Worm (Caenorhabditis elegans) whole organism, mixed stage, embryonic: ENCODE results near the gene T11F9.7.

Experiments used
- M03D4.4 ChIP-seq: sonication (generic microtip); optimal IDR thresholded peaks from 2 replicates; lab custom pipeline; 2017; ENCODE audit warnings: mild to moderate bottlenecking, missing genetic modification characterization, missing compliant biosample characterization
- bed-3 ChIP-seq: fragments of 200-800 bp; sonication (Bioruptor generic); optimal IDR thresholded peaks from 3 replicates; lab custom pipeline; 2018; ENCODE audit warnings: mild to moderate bottlenecking, missing genetic modification characterization, moderate library complexity, missing compliant biosample characterization
- blmp-1 ChIP-seq: fragments of 150-350 bp; optimal IDR thresholded peaks from 2 replicates; lab custom pipeline; 2014; ENCODE audit warnings: missing biosample characterization, missing genetic modification characterization
- ceh-39 ChIP-seq: fragments of 150-350 bp; optimal IDR thresholded peaks from 2 replicates; lab custom pipeline; 2014; ENCODE audit warnings: missing biosample characterization, missing genetic modification characterization
- ceh-43 ChIP-seq: fragments of 200-800 bp; sonication (Bioruptor generic); optimal IDR thresholded peaks from 2 replicates; lab custom pipeline; 2018; ENCODE audit warnings: mild to moderate bottlenecking, missing genetic modification characterization, moderate library complexity, missing compliant biosample characterization
- ceh-83 ChIP-seq: fragments of 200-800 bp; sonication (Bioruptor generic); optimal IDR thresholded peaks from 2 replicates; lab custom pipeline; 2018; ENCODE audit warnings: mild to moderate bottlenecking, missing genetic modification characterization, missing compliant biosample characterization
- ces-1 ChIP-seq: fragments of 150-350 bp; optimal IDR thresholded peaks from 2 replicates; lab custom pipeline; 2014; ENCODE audit warnings: missing biosample characterization, missing genetic modification reagents, missing genetic modification characterization
- cnd-1 ChIP-seq: fragments of 200-800 bp; sonication (Bioruptor generic); optimal IDR thresholded peaks from 2 replicates; lab custom pipeline; 2018; ENCODE audit warnings: mild to moderate bottlenecking, missing genetic modification characterization, missing compliant biosample characterization
- drap-1 ChIP-seq: fragments of 200-800 bp; sonication (Bioruptor generic); optimal IDR thresholded peaks from 3 replicates; lab custom pipeline; 2018; ENCODE audit warnings: mild to moderate bottlenecking, missing genetic modification characterization, missing compliant biosample characterization
- elt-1 ChIP-seq: sonication (generic microtip); optimal IDR thresholded peaks from 2 replicates; lab custom pipeline; 2017; ENCODE audit warnings: missing genetic modification characterization, mild to moderate bottlenecking, missing compliant biosample characterization, antibody characterized with exemption, moderate library complexity, borderline replicate concordance; ENCODE audit not compliant: insufficient read depth
- elt-3 ChIP-seq: fragments of 150-350 bp; optimal IDR thresholded peaks from 2 replicates; lab custom pipeline; 2014; ENCODE audit warnings: missing biosample characterization, missing genetic modification characterization
- flh-1 ChIP-seq: fragments of 200-800 bp; sonication (Bioruptor generic); optimal IDR thresholded peaks from 2 replicates; lab custom pipeline; 2018; ENCODE audit warnings: mild to moderate bottlenecking, missing genetic modification characterization, moderate library complexity, missing compliant biosample characterization
- ham-2 ChIP-seq: fragments of 200-800 bp; sonication (Bioruptor generic); optimal IDR thresholded peaks from 2 replicates; lab custom pipeline; 2018; ENCODE audit warnings: mild to moderate bottlenecking, missing genetic modification characterization, missing compliant biosample characterization
- hlh-1 ChIP-seq: fragments of 150-350 bp; optimal IDR thresholded peaks from 2 replicates; lab custom pipeline; 2014; ENCODE audit warnings: missing biosample characterization, missing genetic modification reagents, missing genetic modification characterization
- lin-13 ChIP-seq: fragments of 150-350 bp; optimal IDR thresholded peaks from 2 replicates; lab custom pipeline; 2014; ENCODE audit warnings: missing biosample characterization, missing genetic modification characterization
- lin-32 ChIP-seq: fragments of 200-800 bp; sonication (Bioruptor generic); optimal IDR thresholded peaks from 2 replicates; lab custom pipeline; 2018; ENCODE audit warnings: mild to moderate bottlenecking, missing genetic modification characterization, missing compliant biosample characterization
- lsy-2 ChIP-seq: fragments of 150-350 bp; optimal IDR thresholded peaks from 2 replicates; lab custom pipeline; 2014; ENCODE audit warnings: missing biosample characterization, missing genetic modification characterization
- mab-5 ChIP-seq: fragments of 150-350 bp; optimal IDR thresholded peaks from 2 replicates; lab custom pipeline; 2014; ENCODE audit warnings: missing biosample characterization, missing genetic modification characterization
- mep-1 ChIP-seq: fragments of 150-350 bp; optimal IDR thresholded peaks from 2 replicates; lab custom pipeline; 2017; ENCODE audit warnings: missing biosample characterization, missing genetic modification reagents, missing genetic modification characterization, inconsistent platforms
- mls-2 ChIP-seq: sonication (generic microtip); optimal IDR thresholded peaks from 2 replicates; lab custom pipeline; 2016; ENCODE audit warnings: mild to moderate bottlenecking, missing genetic modification characterization, moderate library complexity, missing compliant biosample characterization
- nhr-12 ChIP-seq: fragments of 150-350 bp; optimal IDR thresholded peaks from 2 replicates; lab custom pipeline; 2014; ENCODE audit warnings: missing biosample characterization, missing genetic modification characterization
- nhr-2 ChIP-seq: fragments of 150-350 bp; optimal IDR thresholded peaks from 2 replicates; lab custom pipeline; 2014; ENCODE audit warnings: missing biosample characterization, missing genetic modification characterization
- nhr-237 ChIP-seq: fragments of 150-350 bp; optimal IDR thresholded peaks from 2 replicates; lab custom pipeline; 2014; ENCODE audit warnings: missing biosample characterization, missing genetic modification characterization
- nhr-28 ChIP-seq: fragments of 150-350 bp; optimal IDR thresholded peaks from 2 replicates; lab custom pipeline; 2014; ENCODE audit warnings: missing biosample characterization, missing genetic modification characterization
- nhr-76 ChIP-seq: sonication (generic microtip); optimal IDR thresholded peaks from 2 replicates; lab custom pipeline; 2017; ENCODE audit warnings: missing biosample characterization, missing genetic modification characterization
- pha-4 ChIP-seq: fragments of 150-350 bp; optimal IDR thresholded peaks from 2 replicates; lab custom pipeline; 2018; ENCODE audit warnings: missing biosample characterization, missing genetic modification reagents, missing genetic modification characterization
- sem-2 ChIP-seq: fragments of 200-800 bp; sonication (Bioruptor generic); optimal IDR thresholded peaks from 2 replicates; lab custom pipeline; 2018; ENCODE audit warnings: mild to moderate bottlenecking, missing genetic modification characterization, missing compliant biosample characterization
- snpc-4 ChIP-seq: fragments of 150-350 bp; optimal IDR thresholded peaks from 2 replicates; lab custom pipeline; 2014; ENCODE audit warnings: missing biosample characterization, missing genetic modification characterization
- sptf-1 ChIP-seq: sonication (generic microtip); optimal IDR thresholded peaks from 2 replicates; lab custom pipeline; 2017; ENCODE audit warnings: mild to moderate bottlenecking, missing genetic modification characterization, moderate library complexity, missing compliant biosample characterization
- tbx-8 ChIP-seq: fragments of 200-800 bp; sonication (Bioruptor generic); optimal IDR thresholded peaks from 2 replicates; lab custom pipeline; 2018; ENCODE audit warnings: mild to moderate bottlenecking, missing genetic modification characterization, moderate library complexity, missing compliant biosample characterization
- unc-120 ChIP-seq: sonication (generic microtip); optimal IDR thresholded peaks from 2 replicates; lab custom pipeline; 2017; ENCODE audit warnings: missing genetic modification characterization, missing compliant biosample characterization; ENCODE audit not compliant: poor library complexity, severe bottlenecking
- unc-39 ChIP-seq: fragments of 150-350 bp; optimal IDR thresholded peaks from 2 replicates; lab custom pipeline; 2014; ENCODE audit warnings: missing biosample characterization, missing genetic modification characterization
- unc-62 ChIP-seq: fragments of 150-350 bp; optimal IDR thresholded peaks from 2 replicates; lab custom pipeline; 2014; ENCODE audit warnings: missing biosample characterization, missing genetic modification reagents, missing genetic modification characterization
- zip-8 ChIP-seq: fragments of 150-350 bp; optimal IDR thresholded peaks from 2 replicates; lab custom pipeline; 2014; ENCODE audit warnings: missing biosample characterization, missing genetic modification characterization
- ztf-11 ChIP-seq: fragments of 150-350 bp; optimal IDR thresholded peaks from 2 replicates; lab custom pipeline; 2014; ENCODE audit warnings: missing biosample characterization, missing genetic modification characterization

Gene T11F9.7

ce11 chrV:11462963-11463453 lies 12.7 kb upstream of the T11F9.7 start, which contains the start of gene zipt-16:
Gene zipt-16, plus strand, starts transcription at chrV:11463013.
- TF ChIP-seq ceh-43 (GFP tag; lab: Kevin White, UChicago) (no peak), tbx-8 (GFP tag; lab: Kevin White, UChicago) (no peak), sptf-1 (tag; lab: Kevin White, UChicago) (no peak), elt-1 (tag; lab: Kevin White, UChicago) (no peak), ceh-83 (no peak), lin-32 (GFP tag; lab: Kevin White, UChicago) (no peak), elt-3 (tag; lab: Kevin White, UChicago) (no peak), mep-1 (tag; lab: Kevin White, UChicago) (no peak), drap-1 (GFP tag; lab: Kevin White, UChicago) (no peak), ceh-39 (tag; lab: Kevin White, UChicago) (no peak), M03D4.4 (tag; lab: Kevin White, UChicago) (no peak), ztf-11 (tag; lab: Kevin White, UChicago) (no peak), sem-2 (no peak), nhr-76 (tag; lab: Kevin White, UChicago) (no peak), blmp-1 (no peak), nhr-2 (tag; lab: Kevin White, UChicago) (no peak), lsy-2 (no peak), nhr-237 (tag; lab: Kevin White, UChicago) (no peak), mls-2 (tag; lab: Kevin White, UChicago) (no peak)

- TF ChIP-seq drap-1 (GFP tag; lab: Kevin White, UChicago) = no peak
- TF ChIP-seq elt-3 (tag; lab: Kevin White, UChicago) = no peak
- TF ChIP-seq snpc-4 = no peak
- no peak for TF ChIP-seq nhr-12 (tag; lab: Kevin White, UChicago)
- no peak for TF ChIP-seq mep-1 (tag; lab: Kevin White, UChicago)
- no peak for TF ChIP-seq mls-2 (tag; lab: Kevin White, UChicago)
- TF ChIP-seq cnd-1 (tag; lab: Kevin White, UChicago) = no peak
- no peak for TF ChIP-seq nhr-28 (tag; lab: Kevin White, UChicago)
- TF ChIP-seq hlh-1 = no peak
- no peak for TF ChIP-seq lsy-2
- no peak for TF ChIP-seq nhr-237 (tag; lab: Kevin White, UChicago)
- TF ChIP-seq sptf-1 (tag; lab: Kevin White, UChicago) = no peak
- TF ChIP-seq ham-2 (GFP tag; lab: Kevin White, UChicago) = no peak
- TF ChIP-seq blmp-1 = no peak
- no peak for TF ChIP-seq lin-32 (GFP tag; lab: Kevin White, UChicago)
- no peak for TF ChIP-seq nhr-2 (tag; lab: Kevin White, UChicago)
- TF ChIP-seq unc-39 = no peak
- no peak for TF ChIP-seq lin-13 (tag; lab: Kevin White, UChicago)
Observed at ce11 chrV:11470210-11470713, 5.5 kb upstream of the T11F9.7 start, which contains the start of gene aat-6. Gene aat-6, minus strand, starts transcription at chrV:11470663.

- TF ChIP-seq nhr-12 (tag; lab: Kevin White, UChicago) = no peak
- TF ChIP-seq mab-5 (tag; lab: Kevin White, UChicago) = no peak
- no peak for TF ChIP-seq ceh-43 (GFP tag; lab: Kevin White, UChicago)
- TF ChIP-seq sem-2 = no peak
- no peak for TF ChIP-seq snpc-4
- TF ChIP-seq nhr-237 (tag; lab: Kevin White, UChicago) = no peak
- TF ChIP-seq lsy-2 = no peak
- no peak for TF ChIP-seq bed-3 (GFP tag; lab: Kevin White, UChicago)
- no peak for TF ChIP-seq tbx-8 (GFP tag; lab: Kevin White, UChicago)
- no peak for TF ChIP-seq lin-13 (tag; lab: Kevin White, UChicago)
- TF ChIP-seq blmp-1 = no peak
- TF ChIP-seq nhr-2 (tag; lab: Kevin White, UChicago) = no peak
- TF ChIP-seq zip-8 (tag; lab: Kevin White, UChicago) = no peak
- TF ChIP-seq M03D4.4 (tag; lab: Kevin White, UChicago) = no peak
- TF ChIP-seq mep-1 (tag; lab: Kevin White, UChicago) = no peak
- TF ChIP-seq unc-62 (GFP tag; lab: Kevin White, UChicago) = no peak
- TF ChIP-seq ceh-83 = no peak
- no peak for TF ChIP-seq nhr-76 (tag; lab: Kevin White, UChicago)
Observed at ce11 chrV:11472209-11472608, 3.5 kb upstream of the T11F9.7 start, which contains the start of the genes nas-20 and nas-21. Gene nas-20, minus strand, starts transcription at chrV:11472309. Gene nas-21, plus strand, starts transcription at chrV:11472564.

ce11 chrV:11474399-11474798 lies 1.3 kb upstream of the T11F9.7 start, which contains the start of gene nas-22:
Gene nas-22, plus strand, starts transcription at chrV:11474699.
- TF ChIP-seq nhr-76 (tag; lab: Kevin White, UChicago) (no peak), flh-1 (GFP tag; lab: Kevin White, UChicago) (no peak), pha-4 (no peak), hlh-1 (no peak), ces-1 (GFP tag; lab: Kevin White, UChicago) (no peak), nhr-237 (tag; lab: Kevin White, UChicago) (no peak), unc-62 (GFP tag; lab: Kevin White, UChicago) (no peak), sem-2 (no peak), elt-1 (tag; lab: Kevin White, UChicago) (no peak), sptf-1 (tag; lab: Kevin White, UChicago) (no peak), nhr-28 (tag; lab: Kevin White, UChicago) (no peak), unc-120 (tag; lab: Kevin White, UChicago) (no peak), mep-1 (tag; lab: Kevin White, UChicago) (no peak), nhr-12 (tag; lab: Kevin White, UChicago) (no peak), tbx-8 (GFP tag; lab: Kevin White, UChicago) (no peak), blmp-1 (no peak), unc-39 (no peak)
- TF ChIP-seq, all 35 proteins: peak for 0
